Worm (Caenorhabditis elegans) whole organism, L2 larva: ENCODE measurements around the gene rabx-5.

Experiments used
- lin-39 ChIP-seq: fragments of 150-350 bp; optimal IDR thresholded peaks from 2 replicates; lab custom pipeline; 2014; ENCODE audit warnings: missing biosample characterization, missing genetic modification reagents, missing genetic modification characterization
- nhr-11 ChIP-seq: fragments of 150-350 bp; optimal IDR thresholded peaks from 2 replicates; lab custom pipeline; 2014; ENCODE audit warnings: missing biosample characterization, missing genetic modification characterization
- nhr-77 ChIP-seq: fragments of 150-350 bp; optimal IDR thresholded peaks from 2 replicates; lab custom pipeline; 2014; ENCODE audit warnings: missing biosample characterization, missing genetic modification characterization

ce11 chrIII:10652833-10653232 is 47.7 kb downstream of the rabx-5 start:
- TF ChIP-seq nhr-11 (no peak), nhr-77 (tag; lab: Kevin White, UChicago) (no peak), lin-39 (tag; lab: Kevin White, UChicago) (no peak)
